Worm (Caenorhabditis elegans): ENCODE data around the gene F35B3.4.

DNA sequence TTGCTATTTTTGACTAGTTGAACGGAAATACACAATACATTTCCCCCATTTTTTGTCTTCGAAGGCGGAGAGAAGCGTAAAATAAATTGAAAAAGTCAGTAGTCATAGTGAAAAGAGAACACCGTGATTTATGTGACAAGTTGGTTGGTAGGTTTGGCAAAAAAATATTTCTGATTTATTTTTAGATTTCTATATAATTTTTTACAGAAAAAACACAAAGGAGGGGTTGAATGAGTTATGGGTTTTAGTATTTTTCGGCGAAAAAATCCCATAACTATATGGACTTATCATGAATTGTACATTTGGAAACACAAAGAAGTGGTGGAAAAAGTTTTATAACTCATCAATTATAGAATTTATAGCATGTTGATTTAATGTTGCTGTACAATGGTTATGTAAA lies 24.8 kb upstream of the F35B3.4 start, which contains the start of gene C30G4.2:
- TF ChIP-seq ceh-82 (tag; optimal IDR thresholded peaks at IDR 0.05) (no peak), gei-8 (GFP tag; optimal IDR thresholded peaks at IDR 0.05) (no peak), hlh-30 (tag; optimal IDR thresholded peaks at IDR 0.05; ENCODE audit: insufficient read depth) (no peak), pha-4 (GFP tag; IDR thresholded peaks at IDR 0.05) (no peak), pha-4 (tag; optimal IDR thresholded peaks at IDR 0.05) (no peak), mdt-29 (GFP tag; IDR thresholded peaks at IDR 0.05) (no peak)
